Fruit fly (Drosophila melanogaster) whole organism, wandering third instar larva: Measurements from ENCODE around the gene CG13842.

ENCODE experiments used
- CG32264 ChIP-seq: fragments of 200-800 bp; sonication (Bioruptor generic); optimal IDR thresholded peaks from 2 replicates; lab custom pipeline; 2016; ENCODE audit warnings: missing biosample characterization, missing genetic modification characterization
- Dfd ChIP-seq: fragments of >200 bp; optimal IDR thresholded peaks from 2 replicates; lab custom pipeline; 2017; ENCODE audit warnings: missing biosample characterization, missing genetic modification characterization
- Dif ChIP-seq: fragments of 200-275, 200-300 bp; sonication (Bioruptor generic); optimal IDR thresholded peaks from 2 replicates; lab custom pipeline; 2018; ENCODE audit warnings: missing biosample characterization, missing genetic modification characterization; ENCODE audit not compliant: partially characterized antibody
- GATAd ChIP-seq: sonication (Bioruptor generic); optimal IDR thresholded peaks from 2 replicates; lab custom pipeline; 2016; ENCODE audit warnings: missing biosample characterization, missing genetic modification characterization
- Hnf4 ChIP-seq: fragments of 200-800 bp; sonication (Bioruptor generic); optimal IDR thresholded peaks from 2 replicates; lab custom pipeline; 2016; ENCODE audit warnings: missing biosample characterization, mild to moderate bottlenecking, missing genetic modification characterization
- Hr78 ChIP-seq: fragments of >200 bp; optimal IDR thresholded peaks from 2 replicates; lab custom pipeline; 2017; ENCODE audit warnings: missing biosample characterization, missing genetic modification characterization
- Hr83 ChIP-seq: fragments of 200-300 bp; sonication (Bioruptor generic); optimal IDR thresholded peaks from 2 replicates; lab custom pipeline; 2016; ENCODE audit warnings: missing biosample characterization, mild to moderate bottlenecking, missing genetic modification characterization, moderate library complexity; ENCODE audit not compliant: poor library complexity, severe bottlenecking
- Jra ChIP-seq: sonication (Bioruptor generic); optimal IDR thresholded peaks from 2 replicates; lab custom pipeline; 2016; ENCODE audit warnings: missing biosample characterization, missing genetic modification characterization
- Myc ChIP-seq: fragments of >200 bp; optimal IDR thresholded peaks from 2 replicates; lab custom pipeline; 2017
- N ChIP-seq: fragments of >200 bp; optimal IDR thresholded peaks from 2 replicates; lab custom pipeline; 2018; ENCODE audit warnings: missing biosample characterization, missing external identifiers, missing genetic modification characterization
- OdsH ChIP-seq: fragments of 200-800 bp; sonication (Bioruptor generic); optimal IDR thresholded peaks from 2 replicates; lab custom pipeline; 2016; ENCODE audit warnings: missing biosample characterization, mild to moderate bottlenecking, missing genetic modification characterization
- Sp1 ChIP-seq: fragments of 200-800 bp; sonication (Bioruptor generic); optimal IDR thresholded peaks from 3 replicates; lab custom pipeline; 2019; ENCODE audit warnings: missing biosample characterization, mild to moderate bottlenecking, missing genetic modification characterization, moderate library complexity
- brk ChIP-seq: fragments of 200-800 bp; sonication (Bioruptor generic); optimal IDR thresholded peaks from 2 replicates; lab custom pipeline; 2016; ENCODE audit warnings: missing biosample characterization, mild to moderate bottlenecking, missing genetic modification characterization
- dl ChIP-seq, 2 experiments: fragments of 175-275, 200-275 bp in 1 of 2; fragments of 200-275 bp in 1 of 2; sonication (Bioruptor generic); optimal IDR thresholded peaks; lab custom pipeline; 2018; ENCODE audit warnings: mild to moderate bottlenecking in 2 of 2, missing biosample characterization in 2 of 2, missing genetic modification characterization in 2 of 2, moderate library complexity in 2 of 2; ENCODE audit not compliant: partially characterized antibody in 2 of 2, insufficient read depth in 1 of 2
- dmrt93B ChIP-seq: fragments of 200-800 bp; sonication (Bioruptor generic); optimal IDR thresholded peaks from 2 replicates; lab custom pipeline; 2018; ENCODE audit warnings: missing biosample characterization, mild to moderate bottlenecking, missing genetic modification characterization
- ey ChIP-seq: fragments of 200-800 bp; sonication (Bioruptor generic); optimal IDR thresholded peaks from 2 replicates; lab custom pipeline; 2016; ENCODE audit warnings: missing biosample characterization, missing genetic modification characterization
- fru ChIP-seq: fragments of 200-800 bp; sonication (Bioruptor generic); optimal IDR thresholded peaks from 3 replicates; lab custom pipeline; 2016; ENCODE audit warnings: missing biosample characterization, mild to moderate bottlenecking, missing genetic modification characterization
- psq ChIP-seq: fragments of 200-800 bp; sonication (Bioruptor generic); optimal IDR thresholded peaks from 3 replicates; lab custom pipeline; 2017; ENCODE audit warnings: missing biosample characterization, mild to moderate bottlenecking, missing genetic modification characterization, moderate library complexity
- rgr ChIP-seq: fragments of 200-800 bp; sonication (Bioruptor generic); optimal IDR thresholded peaks from 3 replicates; lab custom pipeline; 2016; ENCODE audit warnings: missing biosample characterization, mild to moderate bottlenecking, missing genetic modification characterization
- sage ChIP-seq: fragments of 200-800 bp; sonication (Bioruptor generic); optimal IDR thresholded peaks from 2 replicates; lab custom pipeline; 2016; ENCODE audit warnings: missing biosample characterization, mild to moderate bottlenecking, missing genetic modification characterization
- sv ChIP-seq: fragments of 200-800 bp; sonication (Bioruptor generic); optimal IDR thresholded peaks from 3 replicates; lab custom pipeline; 2016; ENCODE audit warnings: missing biosample characterization, missing genetic modification characterization
- tai ChIP-seq: sonication (Bioruptor generic); optimal IDR thresholded peaks from 2 replicates; lab custom pipeline; 2016; ENCODE audit warnings: missing biosample characterization, missing genetic modification characterization
- woc ChIP-seq: sonication (Bioruptor generic); optimal IDR thresholded peaks from 2 replicates; lab custom pipeline; 2016; ENCODE audit warnings: missing biosample characterization, mild to moderate bottlenecking, missing genetic modification characterization

The CG13842 gene

DNA sequence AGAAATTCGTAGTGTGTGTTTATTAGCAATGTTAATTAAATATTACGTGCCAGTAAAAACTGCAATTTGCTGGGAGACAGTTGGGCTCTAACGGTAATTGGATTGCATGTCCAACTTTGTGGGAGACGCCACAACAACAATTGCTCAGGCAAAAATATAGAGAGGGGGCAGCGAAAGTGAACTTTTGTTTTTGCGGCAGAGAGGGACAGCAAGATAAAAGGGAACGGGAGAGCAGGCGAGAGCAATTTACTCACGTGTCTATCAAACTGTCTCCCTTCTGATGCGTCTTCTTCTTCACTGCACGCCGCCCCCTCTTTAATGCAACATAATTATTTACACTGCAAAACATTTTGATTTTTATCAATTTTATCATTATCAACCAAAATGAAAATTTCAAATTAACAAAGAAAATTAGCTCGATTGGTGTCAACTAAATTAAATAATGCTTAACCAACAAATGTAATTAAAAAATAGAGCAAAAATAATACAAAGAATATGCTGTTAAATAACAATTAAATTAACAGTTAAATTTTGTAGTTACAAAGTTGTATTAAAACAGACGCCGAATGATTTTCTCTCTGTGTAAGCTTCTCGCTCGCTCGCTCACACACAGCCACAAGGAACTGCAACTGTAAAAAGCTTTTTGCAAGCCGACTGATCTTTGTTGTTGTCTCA lies 39.7 kb downstream of the CG13842 start (continued):
- peak; percentile 88 for TF ChIP-seq woc (GFP tag; lab: Kevin White, UChicago)
- peak; percentile 60 for TF ChIP-seq CG32264 (GFP tag; lab: Kevin White, UChicago)
- peak; percentile 81 for TF ChIP-seq psq (GFP tag; lab: Kevin White, UChicago)
- TF ChIP-seq Dfd (GFP tag; lab: Kevin White, UChicago) = peak; percentile 51
- TF ChIP-seq GATAd (GFP tag; lab: Kevin White, UChicago) = no peak
- TF ChIP-seq sv (GFP tag; lab: Kevin White, UChicago) = no peak
- TF ChIP-seq Sp1 (GFP tag; lab: Kevin White, UChicago) = peak; percentile 92
- TF ChIP-seq Jra = peak; percentile 21
- TF ChIP-seq rgr (GFP tag; lab: Kevin White, UChicago) = peak; percentile 88
- no peak for TF ChIP-seq Myc
- peak; percentile 89 for TF ChIP-seq dmrt93B
- no peak for TF ChIP-seq Hr78 (GFP tag; lab: Kevin White, UChicago)
- TF ChIP-seq OdsH (GFP tag; lab: Kevin White, UChicago) = peak; percentile 89
- no peak for TF ChIP-seq N
- peak; percentile 79 for TF ChIP-seq fru (GFP tag; lab: Kevin White, UChicago)

DNA sequence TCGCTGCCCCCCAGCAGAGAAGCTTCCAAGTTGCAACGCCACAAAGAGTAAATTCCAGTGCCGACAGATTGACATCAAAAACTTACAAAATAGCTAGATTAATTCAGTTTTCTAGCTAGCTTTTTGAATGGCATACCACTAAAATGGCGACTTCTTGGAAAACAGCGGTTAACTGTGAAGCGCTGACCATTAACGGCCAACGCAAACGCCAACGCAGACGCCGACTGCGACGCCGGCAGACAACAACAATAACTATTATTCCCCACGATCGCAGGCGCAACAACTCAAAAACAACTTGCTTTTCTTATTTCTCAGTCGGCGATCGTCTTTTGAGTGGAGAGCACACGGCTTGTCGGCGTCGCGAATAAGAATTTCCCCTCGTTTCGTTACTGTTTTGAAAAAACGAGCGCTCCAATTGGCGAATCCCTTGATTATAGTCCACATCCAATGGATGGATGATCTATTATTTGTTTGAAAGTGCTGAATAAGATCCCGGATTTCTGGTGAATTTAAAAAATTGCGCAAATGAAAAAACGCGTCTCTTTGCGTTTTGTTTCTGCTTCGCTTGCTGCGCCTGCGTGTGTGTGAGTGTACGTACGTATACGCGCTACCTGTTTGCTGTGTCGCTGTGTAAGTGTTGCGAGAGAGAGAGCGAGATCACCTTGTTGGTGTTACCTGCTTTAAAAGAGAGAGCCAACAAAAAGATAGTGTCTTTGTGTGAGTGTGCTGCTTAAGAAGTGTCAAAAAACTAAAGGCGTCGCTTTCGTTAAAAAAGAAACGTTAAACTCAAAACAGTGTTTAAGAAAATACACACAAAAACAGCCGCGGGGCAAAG lies 40.4 kb downstream of the CG13842 start:
- TF ChIP-seq fru (GFP tag; lab: Kevin White, UChicago) = no peak
- TF ChIP-seq N = peak; percentile 47
- TF ChIP-seq dl (GFP tag; optimal IDR thresholded peaks at IDR 0.05; lab: Kevin White, UChicago; ENCODE audit: insufficient read depth in 1 of 2, partially characterized antibody in 2 of 2) = peak; percentile 32 to 48
- TF ChIP-seq Sp1 (GFP tag; lab: Kevin White, UChicago) = peak; percentile 21
- TF ChIP-seq Dif = peak; percentile 19
- TF ChIP-seq Hnf4 (GFP tag; lab: Kevin White, UChicago) = no peak
- TF ChIP-seq Hr83 = peak; percentile 14
- peak; percentile 35 for TF ChIP-seq psq (GFP tag; lab: Kevin White, UChicago)

DNA sequence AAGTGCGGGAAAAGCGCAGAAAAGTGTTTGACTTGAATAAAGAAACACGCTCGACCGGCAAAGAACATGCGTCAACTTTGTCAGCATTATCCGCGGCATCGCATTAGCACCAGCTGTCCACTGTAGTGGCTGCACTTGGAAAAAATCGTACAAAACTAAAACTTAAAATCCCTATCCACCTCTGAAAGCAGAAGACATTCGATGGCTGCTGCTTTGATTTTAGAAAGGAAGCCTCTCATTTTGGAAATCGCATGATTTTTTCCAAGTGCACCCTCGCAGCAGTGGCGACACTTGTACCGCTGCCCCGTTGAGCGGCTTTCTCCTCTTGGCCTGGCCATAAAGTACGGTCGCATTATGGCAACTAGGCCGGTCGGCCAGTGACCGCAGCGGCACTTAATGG lies 42.8 kb downstream of the CG13842 start:
- no peak for TF ChIP-seq fru (GFP tag; lab: Kevin White, UChicago)
- no peak for TF ChIP-seq CG32264 (GFP tag; lab: Kevin White, UChicago)
- TF ChIP-seq brk = no peak

DNA sequence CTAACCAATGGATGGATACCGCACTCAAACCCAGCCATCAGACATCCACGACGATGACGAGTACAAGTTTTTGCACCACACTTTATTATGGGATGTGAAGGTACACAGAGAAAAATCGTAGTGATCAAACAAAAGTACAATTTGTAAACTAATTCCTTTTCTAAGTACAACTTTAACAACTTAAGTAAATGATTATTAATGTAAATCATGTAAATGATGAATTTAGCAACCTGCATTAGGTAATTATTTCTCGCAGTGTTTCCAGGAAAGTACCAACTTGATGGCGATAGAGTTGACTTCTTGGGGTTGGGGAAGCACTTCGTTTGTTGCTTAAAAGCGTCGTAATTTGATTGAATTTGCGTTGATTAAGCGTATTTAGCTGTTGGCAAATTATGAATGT lies 44.0 kb downstream of the CG13842 start:
- TF ChIP-seq psq (GFP tag; lab: Kevin White, UChicago) (peak; percentile 18), sv (GFP tag; lab: Kevin White, UChicago) (peak; percentile 60), tai (peak; percentile 22), sage (no peak), Dif (no peak), ey (GFP tag; lab: Kevin White, UChicago) (peak; percentile 45)
- TF ChIP-seq, all 38 proteins: peak for 4
